Fruit fly (Drosophila melanogaster) whole organism, embryonic: ENCODE results near the gene CAH7.

Experiments used
- Asciz ChIP-seq: fragments of 200-800 bp; sonication (Bioruptor generic); optimal IDR thresholded peaks from 2 replicates; lab custom pipeline; 2017; ENCODE audit warnings: missing biosample characterization, mild to moderate bottlenecking, missing genetic modification characterization, missing genetic modification reagents
- Awh ChIP-seq: fragments of 200-800 bp; sonication (Bioruptor generic); IDR thresholded peaks from 2 replicates; pipeline ENCODE4, ENCODE4 v1.3.6; 2022; ENCODE audit warnings: missing biosample characterization, missing genetic modification characterization
- Bdp1 ChIP-seq: fragments of 200-800 bp; sonication (Bioruptor generic); optimal IDR thresholded peaks from 3 replicates; lab custom pipeline; 2016; ENCODE audit warnings: missing biosample characterization, missing genetic modification characterization
- CG11695 ChIP-seq: fragments of 200-800 bp; sonication (Bioruptor generic); IDR thresholded peaks from 3 replicates; pipeline ENCODE4 v1.3.6; 2022; ENCODE audit warnings: missing biosample characterization, missing genetic modification characterization
- CG15514 ChIP-seq: fragments of 200-800 bp; sonication (Bioruptor generic); optimal IDR thresholded peaks from 3 replicates; lab custom pipeline; 2017; ENCODE audit warnings: missing biosample characterization, missing genetic modification characterization, mild to moderate bottlenecking, moderate library complexity, missing genetic modification reagents
- CG30403 ChIP-seq: fragments of 200-800 bp; sonication (Bioruptor generic); optimal IDR thresholded peaks from 3 replicates; lab custom pipeline; 2016; ENCODE audit warnings: missing biosample characterization, missing genetic modification characterization
- CG3847 ChIP-seq: fragments of 200-800 bp; sonication (Bioruptor generic); IDR thresholded peaks from 2 replicates; pipeline ENCODE4 v1.3.6; 2022; ENCODE audit warnings: missing biosample characterization, missing genetic modification characterization
- CG42726 ChIP-seq: fragments of 200-800 bp; sonication (Bioruptor generic); IDR thresholded peaks from 2 replicates; pipeline ENCODE4 v1.3.6; 2022; ENCODE audit warnings: missing biosample characterization, missing genetic modification characterization; ENCODE audit not compliant: partially characterized antibody
- CG7556 ChIP-seq: fragments of 200-800 bp; sonication (Bioruptor generic); optimal IDR thresholded peaks from 2 replicates; lab custom pipeline; 2017; ENCODE audit warnings: missing biosample characterization, mild to moderate bottlenecking, missing genetic modification characterization
- CG8388 ChIP-seq: fragments of 200-800 bp; sonication (Bioruptor generic); optimal IDR thresholded peaks from 2 replicates; lab custom pipeline; 2019; ENCODE audit warnings: missing biosample characterization, mild to moderate bottlenecking, missing genetic modification characterization, moderate library complexity
- CG8924 ChIP-seq: fragments of 200-800 bp; optimal IDR thresholded peaks from 3 replicates; lab custom pipeline; 2019; ENCODE audit warnings: missing biosample characterization, mild to moderate bottlenecking, missing genetic modification characterization, moderate library complexity
- CTCF ChIP-seq: fragments of 200-800 bp; sonication (Bioruptor generic); optimal IDR thresholded peaks from 2 replicates; lab custom pipeline; 2017; ENCODE audit warnings: missing biosample characterization, mild to moderate bottlenecking, missing genetic modification characterization, moderate library complexity
- CkIIα-i1 ChIP-seq: fragments of 200-800 bp; sonication (Bioruptor generic); IDR thresholded peaks from 2 replicates; pipeline ENCODE4 v1.3.6; 2022; ENCODE audit warnings: missing biosample characterization, missing genetic modification characterization
- Drgx ChIP-seq: fragments of 200-800 bp; sonication (Bioruptor generic); IDR thresholded peaks from 2 replicates; pipeline ENCODE4 v1.3.6; 2022; ENCODE audit warnings: missing biosample characterization, missing genetic modification characterization
- E2f1 ChIP-seq: fragments of 200-800 bp; sonication (Bioruptor generic); IDR thresholded peaks from 2 replicates; pipeline ENCODE4 v1.3.6; 2022; ENCODE audit warnings: missing biosample characterization, missing genetic modification characterization
- Fer2 ChIP-seq: fragments of 200-800 bp; sonication (Bioruptor generic); optimal IDR thresholded peaks from 2 replicates; lab custom pipeline; 2018; ENCODE audit warnings: missing biosample characterization, mild to moderate bottlenecking, missing genetic modification characterization, moderate library complexity
- HLH3B ChIP-seq: fragments of 200-800 bp; sonication (Bioruptor generic); IDR thresholded peaks from 2 replicates; pipeline ENCODE4 v1.3.6; 2022; ENCODE audit warnings: missing biosample characterization, missing genetic modification characterization
- Hr3 ChIP-seq: fragments of 200-800 bp; sonication (Bioruptor generic); optimal IDR thresholded peaks from 3 replicates; lab custom pipeline; 2016; ENCODE audit warnings: missing biosample characterization, missing genetic modification characterization
- Hr39 ChIP-seq: fragments of >200 bp; optimal IDR thresholded peaks from 2 replicates; lab custom pipeline; 2017
- Med ChIP-seq: fragments of 200-800 bp; sonication (Bioruptor generic); peaks from one replicate; lab custom pipeline; 2016; ENCODE audit warnings: missing biosample characterization, missing genetic modification characterization, mild to moderate bottlenecking, inconsistent platforms, moderate library complexity
- Pdp1 ChIP-seq, 2 experiments: fragments of 200-800 bp; sonication (Bioruptor generic); optimal IDR thresholded peaks; 3 replicates each; lab custom pipeline; 2016; ENCODE audit warnings: missing biosample characterization in 2 of 2, missing genetic modification characterization in 2 of 2, mild to moderate bottlenecking in 1 of 2, moderate library complexity in 1 of 2
- Rx ChIP-seq: fragments of 200-800 bp; sonication (Bioruptor generic); IDR thresholded peaks from 2 replicates; pipeline ENCODE4 v1.3.6; 2022; ENCODE audit warnings: missing biosample characterization, missing genetic modification characterization
- Sox102F ChIP-seq: fragments of 200-800 bp; sonication (Bioruptor generic); optimal IDR thresholded peaks from 2 replicates; lab custom pipeline; 2018; ENCODE audit warnings: missing biosample characterization, mild to moderate bottlenecking, missing genetic modification characterization, moderate library complexity
- Trl ChIP-seq, 3 experiments: fragments of >200 bp in 2 of 3; fragments of 200-800 bp in 1 of 3; sonication (Bioruptor generic) in 1 of 3; optimal IDR thresholded peaks; 2 replicates in 1 of 3; 3 replicates in 2 of 3; lab custom pipeline; 2016 to 2017; ENCODE audit warnings: missing biosample characterization in 1 of 3, missing genetic modification characterization in 1 of 3
- abd-A ChIP-seq: fragments of 200-800 bp; sonication (Bioruptor generic); optimal IDR thresholded peaks from 3 replicates; lab custom pipeline; 2019; ENCODE audit warnings: missing biosample characterization, mild to moderate bottlenecking, missing genetic modification characterization, moderate library complexity
- bbx ChIP-seq: fragments of 200-800 bp; sonication (Bioruptor generic); IDR thresholded peaks from 2 replicates; pipeline ENCODE4 v1.3.6; 2022; ENCODE audit warnings: missing biosample characterization, missing genetic modification characterization; ENCODE audit not compliant: partially characterized antibody
- cas ChIP-seq: fragments of 200-800 bp; sonication (Bioruptor generic); IDR thresholded peaks from 2 replicates; pipeline ENCODE4 v1.3.6; 2022; ENCODE audit warnings: missing biosample characterization, missing genetic modification characterization
- cg ChIP-seq: fragments of 200-800 bp; sonication (Bioruptor generic); optimal IDR thresholded peaks from 3 replicates; lab custom pipeline; 2019; ENCODE audit warnings: missing biosample characterization, mild to moderate bottlenecking, missing genetic modification characterization, moderate library complexity
- chif ChIP-seq, 2 experiments: fragments of 200-800 bp; sonication (Bioruptor generic); optimal IDR thresholded peaks; 3 replicates each; lab custom pipeline; 2016; ENCODE audit warnings: missing biosample characterization in 2 of 2, missing genetic modification characterization in 2 of 2
- chinmo ChIP-seq: fragments of 200-800 bp; sonication (Bioruptor generic); IDR thresholded peaks from 4 replicates; pipeline ENCODE4 v1.3.6; 2022; ENCODE audit warnings: missing biosample characterization, missing genetic modification characterization; ENCODE audit not compliant: partially characterized antibody
- crp ChIP-seq, 2 experiments: fragments of 200-800 bp; sonication (Bioruptor generic); optimal IDR thresholded peaks; 2 replicates in 1 of 2; 3 replicates in 1 of 2; lab custom pipeline; 2017; ENCODE audit warnings: missing biosample characterization in 2 of 2, missing genetic modification characterization in 2 of 2, mild to moderate bottlenecking in 1 of 2, moderate library complexity in 1 of 2
- dan ChIP-seq: fragments of 200-800 bp; sonication (Bioruptor generic); IDR thresholded peaks from 2 replicates; pipeline ENCODE4 v1.3.6; 2022; ENCODE audit warnings: missing biosample characterization, missing genetic modification characterization
- eve ChIP-seq, 2 experiments: fragments of >200 bp; optimal IDR thresholded peaks; 2 replicates each; lab custom pipeline; 2017; ENCODE audit warnings: missing biosample characterization in 2 of 2, missing genetic modification characterization in 2 of 2
- fd102C ChIP-seq: fragments of 200-800 bp; sonication (Bioruptor generic); optimal IDR thresholded peaks from 2 replicates; lab custom pipeline; 2018; ENCODE audit warnings: missing biosample characterization, mild to moderate bottlenecking, missing genetic modification characterization, moderate library complexity
- inv ChIP-seq: fragments of 200-800 bp; sonication (Bioruptor generic); IDR thresholded peaks from 2 replicates; pipeline ENCODE4 v1.3.6; 2022; ENCODE audit warnings: missing biosample characterization, missing genetic modification characterization; ENCODE audit not compliant: partially characterized antibody
- lov ChIP-seq, 2 experiments: fragments of 200-800 bp in 1 of 2; fragments of >200 bp in 1 of 2; sonication (Bioruptor generic) in 1 of 2; IDR thresholded peaks in 1 of 2; optimal IDR thresholded peaks in 1 of 2; 2 replicates in 1 of 2; 3 replicates in 1 of 2; pipeline versions ENCODE4 v1.3.6 to Lab custom; 2017 to 2022; ENCODE audit warnings: missing biosample characterization in 1 of 2, missing genetic modification characterization in 1 of 2
- nau ChIP-seq: fragments of 200-800 bp; sonication (Bioruptor generic); optimal IDR thresholded peaks from 3 replicates; lab custom pipeline; 2017; ENCODE audit warnings: missing biosample characterization, mild to moderate bottlenecking, missing genetic modification characterization, missing genetic modification reagents
- nerfin-1 ChIP-seq: fragments of 200-800 bp; sonication (Bioruptor generic); optimal IDR thresholded peaks from 3 replicates; lab custom pipeline; 2019; ENCODE audit warnings: missing biosample characterization, mild to moderate bottlenecking, missing genetic modification characterization, moderate library complexity
- otp ChIP-seq: fragments of 200-800 bp; sonication (Bioruptor generic); IDR thresholded peaks from 3 replicates; pipeline ENCODE4, ENCODE4 v1.3.6; 2022; ENCODE audit warnings: missing biosample characterization, missing genetic modification characterization
- pfk ChIP-seq: fragments of 200-800 bp; sonication (Bioruptor generic); optimal IDR thresholded peaks from 2 replicates; lab custom pipeline; 2018; ENCODE audit warnings: missing biosample characterization, mild to moderate bottlenecking, missing genetic modification characterization, moderate library complexity
- pum ChIP-seq: fragments of 200-800 bp; sonication (Bioruptor generic); optimal IDR thresholded peaks from 2 replicates; lab custom pipeline; 2016; ENCODE audit warnings: missing biosample characterization, missing genetic modification characterization
- sqz ChIP-seq: fragments of 200-800 bp; sonication (Bioruptor generic); optimal IDR thresholded peaks from 3 replicates; lab custom pipeline; 2018; ENCODE audit warnings: missing biosample characterization, mild to moderate bottlenecking, missing genetic modification characterization
- sr ChIP-seq: fragments of 200-800 bp; sonication (Bioruptor generic); IDR thresholded peaks from 3 replicates; pipeline ENCODE4 v1.3.6; 2022; ENCODE audit warnings: missing biosample characterization, missing genetic modification characterization
- trem ChIP-seq: fragments of 200-800 bp; optimal IDR thresholded peaks from 3 replicates; lab custom pipeline; 2019; ENCODE audit warnings: missing biosample characterization, mild to moderate bottlenecking, missing genetic modification characterization, moderate library complexity
- unpg ChIP-seq: fragments of 200-800 bp; sonication (Bioruptor generic); optimal IDR thresholded peaks from 3 replicates; lab custom pipeline; 2018; ENCODE audit warnings: missing biosample characterization, mild to moderate bottlenecking, missing genetic modification characterization, moderate library complexity

Gene CAH7

dm6 chr3R:10093252-10094030 is 18.6 kb upstream of the CAH7 start (continued):
- TF ChIP-seq CG11695 (GFP tag; lab: Robert Waterston, UW) (peak; percentile 27; the same call in 1 of the 3 replicates), eve (GFP tag; optimal IDR thresholded peaks at IDR 0.05; lab: Kevin White, UChicago) (no peak), lov (optimal IDR thresholded peaks at IDR 0.05; lab: Kevin White, UChicago) (no peak), lov (GFP tag; IDR thresholded peaks at IDR 0.05; lab: Robert Waterston, UW) (0 out of 3 replicates have a peak, but pooled peaks have one; percentile 21), sqz (GFP tag; lab: Kevin White, UChicago) (peak; percentile 50), Awh (GFP tag; lab: Robert Waterston, UW) (no peak), inv (0 out of 2 replicates have a peak, but pooled peaks have one; percentile 24), CkIIα-i1 (GFP tag; lab: Robert Waterston, UW) (no peak), Fer2 (no peak), CG7556 (GFP tag; lab: Kevin White, UChicago) (no peak), CG8388 (GFP tag; lab: Kevin White, UChicago) (no peak), nau (GFP tag; lab: Kevin White, UChicago) (peak; percentile 55), bbx (GFP tag; lab: Robert Waterston, UW) (peak; percentile 43; the same call in 1 of the 2 replicates), CTCF (GFP tag; lab: Kevin White, UChicago) (peak; percentile 44), Asciz (GFP tag; lab: Kevin White, UChicago) (no peak), E2f1 (GFP tag; lab: Robert Waterston, UW) (no peak), pfk (no peak), otp (GFP tag; lab: Robert Waterston, UW) (no peak), CG42726 (GFP tag; lab: Robert Waterston, UW) (0 out of 2 replicates have a peak, but pooled peaks have one; percentile 17), Hr39 (lab: Kevin White, UChicago) (no peak), fd102C (GFP tag; lab: Kevin White, UChicago) (no peak), CG30403 (no peak), Bdp1 (GFP tag; lab: Kevin White, UChicago) (no peak), abd-A (tag; lab: Kevin White, UChicago) (no peak), CG8924 (tag; lab: Kevin White, UChicago) (no peak), Rx (GFP tag; lab: Robert Waterston, UW) (no peak), crp (GFP tag; optimal IDR thresholded peaks at IDR 0.05; lab: Kevin White, UChicago) (peak in 1 of 2 experiments; percentile 58), cas (GFP tag; lab: Robert Waterston, UW) (no peak), Hr3 (GFP tag; lab: Kevin White, UChicago) (no peak), chif (GFP tag; optimal IDR thresholded peaks at IDR 0.05; lab: Kevin White, UChicago) (no peak), Trl (optimal IDR thresholded peaks at IDR 0.05; lab: Kevin White, UChicago) (peak; percentile 83 to 91), Trl (GFP tag; optimal IDR thresholded peaks at IDR 0.05; lab: Kevin White, UChicago) (no peak), HLH3B (GFP tag; lab: Robert Waterston, UW) (no peak), unpg (peak; percentile 19), pum (no peak), Drgx (GFP tag; lab: Robert Waterston, UW) (peak; percentile 36)

- TF ChIP-seq dan (GFP tag; lab: Robert Waterston, UW): no peak
- no peak for TF ChIP-seq CG42726 (GFP tag; lab: Robert Waterston, UW)
- TF ChIP-seq chinmo (GFP tag; lab: Robert Waterston, UW): 0 out of 4 replicates have a peak, but pooled peaks have one; percentile 13
- 0 out of 2 replicates have a peak, but pooled peaks have one; percentile 8 for TF ChIP-seq CG3847 (GFP tag; lab: Robert Waterston, UW)
- peak; percentile 48 for TF ChIP-seq Med (GFP tag; lab: Kevin White, UChicago)
- TF ChIP-seq trem (tag; lab: Kevin White, UChicago): no peak
- no peak for TF ChIP-seq nerfin-1
- TF ChIP-seq sr (GFP tag; lab: Robert Waterston, UW): peak; percentile 95
- TF ChIP-seq CG15514: no peak
- peak in 1 of 2 experiments; percentile 8 for TF ChIP-seq Pdp1 (GFP tag; optimal IDR thresholded peaks at IDR 0.05; lab: Kevin White, UChicago)
- TF ChIP-seq cg (GFP tag; lab: Kevin White, UChicago): peak; percentile 25
- no peak for TF ChIP-seq Sox102F (GFP tag; lab: Kevin White, UChicago)
- TF ChIP-seq sqz (GFP tag; lab: Kevin White, UChicago): no peak
Measured at dm6 chr3R:10095052-10095451, 17.0 kb upstream of the CAH7 start.
